Worm (Caenorhabditis elegans) whole organism, mixed stage, embryonic: ENCODE results near the gene T27E7.3.

Experiments
- M03D4.4 ChIP-seq: sonication (generic microtip); optimal IDR thresholded peaks from 2 replicates; lab custom pipeline; 2017; ENCODE audit warnings: mild to moderate bottlenecking, missing genetic modification characterization, missing compliant biosample characterization
- bed-3 ChIP-seq: fragments of 200-800 bp; sonication (Bioruptor generic); optimal IDR thresholded peaks from 3 replicates; lab custom pipeline; 2018; ENCODE audit warnings: mild to moderate bottlenecking, missing genetic modification characterization, moderate library complexity, missing compliant biosample characterization
- blmp-1 ChIP-seq: fragments of 150-350 bp; optimal IDR thresholded peaks from 2 replicates; lab custom pipeline; 2014; ENCODE audit warnings: missing biosample characterization, missing genetic modification characterization
- ceh-39 ChIP-seq: fragments of 150-350 bp; optimal IDR thresholded peaks from 2 replicates; lab custom pipeline; 2014; ENCODE audit warnings: missing biosample characterization, missing genetic modification characterization
- ceh-43 ChIP-seq: fragments of 200-800 bp; sonication (Bioruptor generic); optimal IDR thresholded peaks from 2 replicates; lab custom pipeline; 2018; ENCODE audit warnings: mild to moderate bottlenecking, missing genetic modification characterization, moderate library complexity, missing compliant biosample characterization
- ceh-83 ChIP-seq: fragments of 200-800 bp; sonication (Bioruptor generic); optimal IDR thresholded peaks from 2 replicates; lab custom pipeline; 2018; ENCODE audit warnings: mild to moderate bottlenecking, missing genetic modification characterization, missing compliant biosample characterization
- ces-1 ChIP-seq: fragments of 150-350 bp; optimal IDR thresholded peaks from 2 replicates; lab custom pipeline; 2014; ENCODE audit warnings: missing biosample characterization, missing genetic modification reagents, missing genetic modification characterization
- drap-1 ChIP-seq: fragments of 200-800 bp; sonication (Bioruptor generic); optimal IDR thresholded peaks from 3 replicates; lab custom pipeline; 2018; ENCODE audit warnings: mild to moderate bottlenecking, missing genetic modification characterization, missing compliant biosample characterization
- elt-1 ChIP-seq: sonication (generic microtip); optimal IDR thresholded peaks from 2 replicates; lab custom pipeline; 2017; ENCODE audit warnings: missing genetic modification characterization, mild to moderate bottlenecking, missing compliant biosample characterization, antibody characterized with exemption, moderate library complexity, borderline replicate concordance; ENCODE audit not compliant: insufficient read depth
- elt-3 ChIP-seq: fragments of 150-350 bp; optimal IDR thresholded peaks from 2 replicates; lab custom pipeline; 2014; ENCODE audit warnings: missing biosample characterization, missing genetic modification characterization
- flh-1 ChIP-seq: fragments of 200-800 bp; sonication (Bioruptor generic); optimal IDR thresholded peaks from 2 replicates; lab custom pipeline; 2018; ENCODE audit warnings: mild to moderate bottlenecking, missing genetic modification characterization, moderate library complexity, missing compliant biosample characterization
- ham-2 ChIP-seq: fragments of 200-800 bp; sonication (Bioruptor generic); optimal IDR thresholded peaks from 2 replicates; lab custom pipeline; 2018; ENCODE audit warnings: mild to moderate bottlenecking, missing genetic modification characterization, missing compliant biosample characterization
- hlh-1 ChIP-seq: fragments of 150-350 bp; optimal IDR thresholded peaks from 2 replicates; lab custom pipeline; 2014; ENCODE audit warnings: missing biosample characterization, missing genetic modification reagents, missing genetic modification characterization
- lin-13 ChIP-seq: fragments of 150-350 bp; optimal IDR thresholded peaks from 2 replicates; lab custom pipeline; 2014; ENCODE audit warnings: missing biosample characterization, missing genetic modification characterization
- lin-32 ChIP-seq: fragments of 200-800 bp; sonication (Bioruptor generic); optimal IDR thresholded peaks from 2 replicates; lab custom pipeline; 2018; ENCODE audit warnings: mild to moderate bottlenecking, missing genetic modification characterization, missing compliant biosample characterization
- lsy-2 ChIP-seq: fragments of 150-350 bp; optimal IDR thresholded peaks from 2 replicates; lab custom pipeline; 2014; ENCODE audit warnings: missing biosample characterization, missing genetic modification characterization
- mab-5 ChIP-seq: fragments of 150-350 bp; optimal IDR thresholded peaks from 2 replicates; lab custom pipeline; 2014; ENCODE audit warnings: missing biosample characterization, missing genetic modification characterization
- mep-1 ChIP-seq: fragments of 150-350 bp; optimal IDR thresholded peaks from 2 replicates; lab custom pipeline; 2017; ENCODE audit warnings: missing biosample characterization, missing genetic modification reagents, missing genetic modification characterization, inconsistent platforms
- mls-2 ChIP-seq: sonication (generic microtip); optimal IDR thresholded peaks from 2 replicates; lab custom pipeline; 2016; ENCODE audit warnings: mild to moderate bottlenecking, missing genetic modification characterization, moderate library complexity, missing compliant biosample characterization
- nhr-12 ChIP-seq: fragments of 150-350 bp; optimal IDR thresholded peaks from 2 replicates; lab custom pipeline; 2014; ENCODE audit warnings: missing biosample characterization, missing genetic modification characterization
- nhr-2 ChIP-seq: fragments of 150-350 bp; optimal IDR thresholded peaks from 2 replicates; lab custom pipeline; 2014; ENCODE audit warnings: missing biosample characterization, missing genetic modification characterization
- nhr-237 ChIP-seq: fragments of 150-350 bp; optimal IDR thresholded peaks from 2 replicates; lab custom pipeline; 2014; ENCODE audit warnings: missing biosample characterization, missing genetic modification characterization
- nhr-28 ChIP-seq: fragments of 150-350 bp; optimal IDR thresholded peaks from 2 replicates; lab custom pipeline; 2014; ENCODE audit warnings: missing biosample characterization, missing genetic modification characterization
- nhr-76 ChIP-seq: sonication (generic microtip); optimal IDR thresholded peaks from 2 replicates; lab custom pipeline; 2017; ENCODE audit warnings: missing biosample characterization, missing genetic modification characterization
- pha-4 ChIP-seq: fragments of 150-350 bp; optimal IDR thresholded peaks from 2 replicates; lab custom pipeline; 2018; ENCODE audit warnings: missing biosample characterization, missing genetic modification reagents, missing genetic modification characterization
- sem-2 ChIP-seq: fragments of 200-800 bp; sonication (Bioruptor generic); optimal IDR thresholded peaks from 2 replicates; lab custom pipeline; 2018; ENCODE audit warnings: mild to moderate bottlenecking, missing genetic modification characterization, missing compliant biosample characterization
- snpc-4 ChIP-seq: fragments of 150-350 bp; optimal IDR thresholded peaks from 2 replicates; lab custom pipeline; 2014; ENCODE audit warnings: missing biosample characterization, missing genetic modification characterization
- sptf-1 ChIP-seq: sonication (generic microtip); optimal IDR thresholded peaks from 2 replicates; lab custom pipeline; 2017; ENCODE audit warnings: mild to moderate bottlenecking, missing genetic modification characterization, moderate library complexity, missing compliant biosample characterization
- tbx-8 ChIP-seq: fragments of 200-800 bp; sonication (Bioruptor generic); optimal IDR thresholded peaks from 2 replicates; lab custom pipeline; 2018; ENCODE audit warnings: mild to moderate bottlenecking, missing genetic modification characterization, moderate library complexity, missing compliant biosample characterization
- unc-120 ChIP-seq: sonication (generic microtip); optimal IDR thresholded peaks from 2 replicates; lab custom pipeline; 2017; ENCODE audit warnings: missing genetic modification characterization, missing compliant biosample characterization; ENCODE audit not compliant: poor library complexity, severe bottlenecking
- unc-39 ChIP-seq: fragments of 150-350 bp; optimal IDR thresholded peaks from 2 replicates; lab custom pipeline; 2014; ENCODE audit warnings: missing biosample characterization, missing genetic modification characterization
- unc-62 ChIP-seq: fragments of 150-350 bp; optimal IDR thresholded peaks from 2 replicates; lab custom pipeline; 2014; ENCODE audit warnings: missing biosample characterization, missing genetic modification reagents, missing genetic modification characterization
- zip-8 ChIP-seq: fragments of 150-350 bp; optimal IDR thresholded peaks from 2 replicates; lab custom pipeline; 2014; ENCODE audit warnings: missing biosample characterization, missing genetic modification characterization
- ztf-11 ChIP-seq: fragments of 150-350 bp; optimal IDR thresholded peaks from 2 replicates; lab custom pipeline; 2014; ENCODE audit warnings: missing biosample characterization, missing genetic modification characterization

The T27E7.3 gene

ce11 chrIV:14496494-14496893 lies 32.3 kb upstream of the T27E7.3 start:
- TF ChIP-seq elt-1 (tag; lab: Kevin White, UChicago) (no peak), ceh-39 (tag; lab: Kevin White, UChicago) (no peak), ceh-83 (GFP tag; lab: Kevin White, UChicago) (no peak), zip-8 (tag; lab: Kevin White, UChicago) (no peak), ham-2 (GFP tag; lab: Kevin White, UChicago) (peak; percentile 96), ces-1 (GFP tag; lab: Kevin White, UChicago) (peak; percentile 29), lin-32 (GFP tag; lab: Kevin White, UChicago) (no peak), sptf-1 (tag; lab: Kevin White, UChicago) (peak; percentile 43), blmp-1 (tag; lab: Kevin White, UChicago) (peak; percentile 36), unc-120 (tag; lab: Kevin White, UChicago) (peak; percentile 17), nhr-237 (tag; lab: Kevin White, UChicago) (no peak), pha-4 (peak; percentile 23), unc-39 (tag; lab: Kevin White, UChicago) (no peak), hlh-1 (no peak), flh-1 (GFP tag; lab: Kevin White, UChicago) (no peak), drap-1 (GFP tag; lab: Kevin White, UChicago) (no peak), mep-1 (tag; lab: Kevin White, UChicago) (no peak), snpc-4 (tag; lab: Kevin White, UChicago) (no peak), mls-2 (tag; lab: Kevin White, UChicago) (peak; percentile 45), lin-13 (tag; lab: Kevin White, UChicago) (no peak), M03D4.4 (no peak), lsy-2 (tag; lab: Kevin White, UChicago) (no peak)

ce11 chrIV:14505066-14505465 lies 23.8 kb upstream of the T27E7.3 start, which contains the start of gene tag-273:
Gene tag-273, minus strand, starts transcription at chrIV:14505166.
- TF ChIP-seq mls-2 (tag; lab: Kevin White, UChicago) (no peak), nhr-237 (tag; lab: Kevin White, UChicago) (no peak), ceh-43 (no peak), bed-3 (GFP tag; lab: Kevin White, UChicago) (no peak)

- TF ChIP-seq snpc-4 (tag; lab: Kevin White, UChicago) (no peak), nhr-28 (no peak), hlh-1 (peak; percentile 54)
These were observed 22.8 kb upstream of the T27E7.3 start for ce11 chrIV:14506042-14506441.

- no peak for TF ChIP-seq mab-5 (tag; lab: Kevin White, UChicago)
- no peak for TF ChIP-seq nhr-76 (tag; lab: Kevin White, UChicago)
- peak; percentile 71 for TF ChIP-seq hlh-1
- no peak for TF ChIP-seq sptf-1 (tag; lab: Kevin White, UChicago)
- no peak for TF ChIP-seq ceh-39 (tag; lab: Kevin White, UChicago)
- no peak for TF ChIP-seq mep-1 (tag; lab: Kevin White, UChicago)
- peak; percentile 36 for TF ChIP-seq unc-62 (GFP tag; lab: Kevin White, UChicago)
These were observed 21.8 kb upstream of the T27E7.3 start for ce11 chrIV:14506995-14507394.

ce11 chrIV:14512405-14512804 lies 16.4 kb upstream of the T27E7.3 start, which contains the start of gene Y57G11A.5:
Gene Y57G11A.5, minus strand, starts transcription at chrIV:14512505.
- TF ChIP-seq ceh-39 (tag; lab: Kevin White, UChicago) = no peak
- TF ChIP-seq mls-2 (tag; lab: Kevin White, UChicago) = no peak
- TF ChIP-seq zip-8 (tag; lab: Kevin White, UChicago) = no peak
- no peak for TF ChIP-seq M03D4.4
- TF ChIP-seq snpc-4 (tag; lab: Kevin White, UChicago) = no peak
- TF ChIP-seq nhr-237 (tag; lab: Kevin White, UChicago) = no peak
- no peak for TF ChIP-seq elt-3 (tag; lab: Kevin White, UChicago)
- TF ChIP-seq nhr-2 (tag; lab: Kevin White, UChicago) = no peak
- TF ChIP-seq ztf-11 (tag; lab: Kevin White, UChicago) = no peak
- TF ChIP-seq mep-1 (tag; lab: Kevin White, UChicago) = no peak
- TF ChIP-seq blmp-1 (tag; lab: Kevin White, UChicago) = no peak
- no peak for TF ChIP-seq sem-2 (GFP tag; lab: Kevin White, UChicago)
- TF ChIP-seq tbx-8 = no peak
- no peak for TF ChIP-seq nhr-76 (tag; lab: Kevin White, UChicago)
- no peak for TF ChIP-seq nhr-12 (tag; lab: Kevin White, UChicago)
- TF ChIP-seq unc-120 (tag; lab: Kevin White, UChicago) = no peak
- TF ChIP-seq sptf-1 (tag; lab: Kevin White, UChicago) = no peak
- TF ChIP-seq drap-1 (GFP tag; lab: Kevin White, UChicago) = no peak
